Fruit fly (Drosophila melanogaster): ENCODE results near the gene CG14441.

The CG14441 gene

dm6 chrX:6705890-6706289, 6.6 kb downstream of the CG14441 start:
- TF ChIP-seq CG2199 (GFP tag; IDR thresholded peaks at IDR 0.05) (peak; percentile 59; the same call in 1 of the 3 replicates), mirr (GFP tag; optimal IDR thresholded peaks at IDR 0.05) (no peak), grau (tag; optimal IDR thresholded peaks at IDR 0.05) (peak; percentile 8), Pdp1 (GFP tag; optimal IDR thresholded peaks at IDR 0.05) (peak in 1 of 2 experiments; percentile 81), Atf3 (GFP tag; optimal IDR thresholded peaks at IDR 0.05) (no peak), CG14441 (GFP tag; IDR thresholded peaks at IDR 0.05) (0 out of 2 replicates have a peak, but pooled peaks have one; percentile 5), br (optimal IDR thresholded peaks at IDR 0.05) (no peak), sens (GFP tag) (peak; percentile 23), CG2678 (tag; optimal IDR thresholded peaks at IDR 0.05) (peak; percentile 3), Dip2 (GFP tag; IDR thresholded peaks at IDR 0.05) (no peak), Jarid2 (GFP tag; optimal IDR thresholded peaks at IDR 0.05) (no peak), nerfin-1 (tag; optimal IDR thresholded peaks at IDR 0.05) (no peak), schlank (tag; optimal IDR thresholded peaks at IDR 0.05) (no peak)

dm6 chrX:6706570-6707306, 7.4 kb downstream of the CG14441 start:
- TF ChIP-seq CG12299 (tag; optimal IDR thresholded peaks at IDR 0.05) (no peak), Spps (tag; optimal IDR thresholded peaks at IDR 0.05) (no peak), CG3995 (GFP tag; optimal IDR thresholded peaks at IDR 0.05) (no peak), CG5245 (GFP tag; optimal IDR thresholded peaks at IDR 0.05) (no peak), Sry-β (GFP tag; optimal IDR thresholded peaks at IDR 0.05) (no peak), CG6813 (GFP tag; optimal IDR thresholded peaks at IDR 0.05) (no peak), Atf-2 (GFP tag; optimal IDR thresholded peaks at IDR 0.05) (no peak), CG34376 (GFP tag; optimal IDR thresholded peaks at IDR 0.05) (no peak), HLH3B (GFP tag; IDR thresholded peaks at IDR 0.05) (no peak), lola (GFP tag; optimal IDR thresholded peaks at IDR 0.05) (no peak), bab2 (GFP tag; optimal IDR thresholded peaks at IDR 0.05) (no peak), CG4707 (GFP tag; optimal IDR thresholded peaks at IDR 0.05) (no peak), ro (GFP tag; IDR thresholded peaks at IDR 0.05) (no peak), shn (GFP tag; optimal IDR thresholded peaks at IDR 0.05) (no peak), CG13775 (GFP tag; optimal IDR thresholded peaks at IDR 0.05) (no peak), CG15514 (GFP tag; optimal IDR thresholded peaks at IDR 0.05) (peak; percentile 24), CG7928 (GFP tag; optimal IDR thresholded peaks at IDR 0.05) (no peak), hbn (GFP tag; IDR thresholded peaks at IDR 0.05; ENCODE audit: partially characterized antibody) (no peak), chm (GFP tag; IDR thresholded peaks at IDR 0.05) (no peak), CG11696 (GFP tag; IDR thresholded peaks at IDR 0.05) (no peak), CG31441 (GFP tag; IDR thresholded peaks at IDR 0.05) (no peak), CG8388 (GFP tag; optimal IDR thresholded peaks at IDR 0.05) (peak; percentile 83), Sin3A (optimal IDR thresholded peaks at IDR 0.05) (no peak), odd (GFP tag; optimal IDR thresholded peaks at IDR 0.05) (no peak), CG30020 (tag; optimal IDR thresholded peaks at IDR 0.05) (no peak), Deaf1 (tag; optimal IDR thresholded peaks at IDR 0.05) (peak; percentile 89), rib (GFP tag; IDR thresholded peaks at IDR 0.05) (no peak), CG7987 (GFP tag; optimal IDR thresholded peaks at IDR 0.05) (no peak), slp2 (GFP tag; optimal IDR thresholded peaks at IDR 0.05) (no peak), ab (GFP tag; optimal IDR thresholded peaks at IDR 0.05) (no peak), CG14014 (GFP tag; IDR thresholded peaks at IDR 0.05) (no peak), CG12769 (tag; optimal IDR thresholded peaks at IDR 0.05) (peak; percentile 91), tap (tag; optimal IDR thresholded peaks at IDR 0.05) (no peak), CG9437 (GFP tag; optimal IDR thresholded peaks at IDR 0.05) (no peak), NK7.1 (GFP tag; optimal IDR thresholded peaks at IDR 0.05) (no peak), ato (GFP tag; IDR thresholded peaks at IDR 0.05; ENCODE audit: partially characterized antibody) (no peak), mam (GFP tag; optimal IDR thresholded peaks at IDR 0.05) (no peak)

All from whole organism, embryonic.